Fruit fly (Drosophila melanogaster) whole organism, prepupa: ENCODE data around the gene CG6163.

Experiments
- Blimp-1 ChIP-seq: fragments of 200-800 bp; sonication (Bioruptor generic); optimal IDR thresholded peaks from 3 replicates; lab custom pipeline; 2017; ENCODE audit warnings: missing biosample characterization, missing genetic modification characterization, mild to moderate bottlenecking, moderate library complexity, missing genetic modification reagents
- CG10631 ChIP-seq: fragments of 200-800 bp; sonication (Bioruptor generic); optimal IDR thresholded peaks from 2 replicates; lab custom pipeline; 2016; ENCODE audit warnings: missing biosample characterization, missing genetic modification characterization
- CG10669 ChIP-seq: fragments of 200-800 bp; sonication (Bioruptor generic); optimal IDR thresholded peaks from 3 replicates; lab custom pipeline; 2018; ENCODE audit warnings: missing biosample characterization, mild to moderate bottlenecking, missing genetic modification characterization, moderate library complexity
- CG11762 ChIP-seq: fragments of 200-800 bp; sonication (Bioruptor generic); optimal IDR thresholded peaks from 3 replicates; lab custom pipeline; 2016; ENCODE audit warnings: missing biosample characterization, missing genetic modification characterization; ENCODE audit not compliant: insufficient read depth
- CG1621 ChIP-seq: fragments of 200-800 bp; sonication (Bioruptor generic); optimal IDR thresholded peaks from 3 replicates; lab custom pipeline; 2018; ENCODE audit warnings: missing biosample characterization, mild to moderate bottlenecking, missing genetic modification characterization
- CG16779 ChIP-seq: fragments of 200-800 bp; sonication (Bioruptor generic); optimal IDR thresholded peaks from 3 replicates; lab custom pipeline; 2017; ENCODE audit warnings: missing biosample characterization, mild to moderate bottlenecking, missing genetic modification characterization
- CG3032 ChIP-seq: fragments of 200-800 bp; optimal IDR thresholded peaks from 2 replicates; lab custom pipeline; 2019; ENCODE audit warnings: missing biosample characterization, mild to moderate bottlenecking, missing genetic modification characterization, moderate library complexity
- CG31627 ChIP-seq: fragments of 200-800 bp; sonication (Bioruptor generic); optimal IDR thresholded peaks from 3 replicates; lab custom pipeline; 2016; ENCODE audit warnings: missing biosample characterization, missing genetic modification characterization
- CG32006 ChIP-seq: fragments of 200-800 bp; sonication (Bioruptor generic); optimal IDR thresholded peaks from 3 replicates; lab custom pipeline; 2017; ENCODE audit warnings: missing biosample characterization, mild to moderate bottlenecking, missing genetic modification characterization
- CG3919 ChIP-seq: fragments of 200-800 bp; sonication (Bioruptor generic); optimal IDR thresholded peaks from 3 replicates; lab custom pipeline; 2016; ENCODE audit warnings: missing biosample characterization, missing genetic modification characterization
- CG4318 ChIP-seq: fragments of 200-800 bp; sonication (Bioruptor generic); optimal IDR thresholded peaks from 3 replicates; lab custom pipeline; 2017; ENCODE audit warnings: missing biosample characterization, mild to moderate bottlenecking, missing genetic modification characterization
- CG6163 ChIP-seq: fragments of 200-800 bp; sonication (Bioruptor generic); IDR thresholded peaks from 3 replicates; pipeline ENCODE4 v1.3.6; 2022; ENCODE audit warnings: missing biosample characterization, missing genetic modification characterization
- CG6276 ChIP-seq: fragments of 200-800 bp; sonication (Bioruptor generic); optimal IDR thresholded peaks from 2 replicates; lab custom pipeline; 2017; ENCODE audit warnings: missing biosample characterization, mild to moderate bottlenecking, missing genetic modification characterization
- CG6808 ChIP-seq: fragments of 200-800 bp; sonication (Bioruptor generic); optimal IDR thresholded peaks from 3 replicates; lab custom pipeline; 2017; ENCODE audit warnings: missing biosample characterization, missing genetic modification characterization, mild to moderate bottlenecking, moderate library complexity, missing genetic modification reagents
- CG6854 ChIP-seq: fragments of 200-800 bp; sonication (Bioruptor generic); optimal IDR thresholded peaks from 2 replicates; lab custom pipeline; 2017; ENCODE audit warnings: missing biosample characterization, mild to moderate bottlenecking, missing genetic modification characterization
- CG7368 ChIP-seq: fragments of 200-800 bp; sonication (Bioruptor generic); optimal IDR thresholded peaks from 3 replicates; lab custom pipeline; 2016; ENCODE audit warnings: missing biosample characterization, missing genetic modification characterization
- CG8119 ChIP-seq: fragments of 200-800 bp; sonication (Bioruptor generic); IDR thresholded peaks from 3 replicates; pipeline ENCODE4 v1.3.6; 2022; ENCODE audit warnings: missing biosample characterization, missing genetic modification characterization
- CG8319 ChIP-seq: fragments of 200-800 bp; sonication (Bioruptor generic); optimal IDR thresholded peaks from 3 replicates; lab custom pipeline; 2016; ENCODE audit warnings: missing biosample characterization, missing genetic modification characterization
- Eip75B ChIP-seq: fragments of 200-800 bp; sonication (Bioruptor generic); optimal IDR thresholded peaks from 3 replicates; lab custom pipeline; 2016; ENCODE audit warnings: missing biosample characterization, missing genetic modification characterization
- Eip93F ChIP-seq: fragments of 200-800 bp; sonication (Bioruptor generic); optimal IDR thresholded peaks from 2 replicates; lab custom pipeline; 2016; ENCODE audit warnings: missing biosample characterization, mild to moderate bottlenecking, missing genetic modification characterization
- Ets21C ChIP-seq: fragments of 200-800 bp; sonication (Bioruptor generic); optimal IDR thresholded peaks from 3 replicates; lab custom pipeline; 2016; ENCODE audit warnings: missing biosample characterization, missing genetic modification characterization
- Ets96B ChIP-seq: fragments of 200-800 bp; optimal IDR thresholded peaks from 2 replicates; lab custom pipeline; 2019; ENCODE audit warnings: missing biosample characterization, mild to moderate bottlenecking, missing genetic modification characterization, moderate library complexity
- Gug ChIP-seq: fragments of 200-800 bp; sonication (Bioruptor generic); IDR thresholded peaks from 2 replicates; pipeline ENCODE4 v1.3.6; 2022; ENCODE audit warnings: missing biosample characterization, missing genetic modification characterization
- Hr38 ChIP-seq: sonication (Bioruptor generic); optimal IDR thresholded peaks from 2 replicates; lab custom pipeline; 2016; ENCODE audit warnings: missing biosample characterization, missing genetic modification characterization
- Hr39 ChIP-seq: fragments of 200-800 bp; sonication (Bioruptor generic); optimal IDR thresholded peaks from 2 replicates; lab custom pipeline; 2016; ENCODE audit warnings: missing biosample characterization, missing genetic modification characterization
- Hr4 ChIP-seq: fragments of 200-800 bp; sonication (Bioruptor generic); optimal IDR thresholded peaks from 3 replicates; lab custom pipeline; 2016; ENCODE audit warnings: missing biosample characterization, missing genetic modification characterization
- Smox ChIP-seq: fragments of 200-800 bp; sonication (Bioruptor generic); optimal IDR thresholded peaks from 3 replicates; lab custom pipeline; 2016; ENCODE audit warnings: missing biosample characterization, missing genetic modification characterization
- Sox14 ChIP-seq: fragments of 200-800 bp; sonication (Bioruptor generic); optimal IDR thresholded peaks from 3 replicates; lab custom pipeline; 2016; ENCODE audit warnings: missing biosample characterization, missing genetic modification characterization
- acj6 ChIP-seq: fragments of 200-800 bp; sonication (Bioruptor generic); optimal IDR thresholded peaks from 3 replicates; lab custom pipeline; 2016; ENCODE audit warnings: missing biosample characterization, missing genetic modification characterization
- cyc ChIP-seq: fragments of 200-800 bp; sonication (Bioruptor generic); optimal IDR thresholded peaks from 3 replicates; lab custom pipeline; 2016; ENCODE audit warnings: missing biosample characterization, missing genetic modification characterization
- dac ChIP-seq: fragments of 200-800 bp; sonication (Bioruptor generic); optimal IDR thresholded peaks from 2 replicates; lab custom pipeline; 2017; ENCODE audit warnings: missing biosample characterization, mild to moderate bottlenecking, missing genetic modification characterization
- fd59A ChIP-seq: fragments of 200-800 bp; sonication (Bioruptor generic); optimal IDR thresholded peaks from 2 replicates; lab custom pipeline; 2017; ENCODE audit warnings: missing biosample characterization, mild to moderate bottlenecking, missing genetic modification characterization, missing genetic modification reagents
- fd85E ChIP-seq: fragments of 200-800 bp; sonication (Bioruptor generic); optimal IDR thresholded peaks from 3 replicates; lab custom pipeline; 2016; ENCODE audit warnings: missing biosample characterization, missing genetic modification characterization
- fkh ChIP-seq: fragments of 200-800 bp; sonication (Bioruptor generic); optimal IDR thresholded peaks from 3 replicates; lab custom pipeline; 2017; ENCODE audit warnings: missing biosample characterization, mild to moderate bottlenecking, missing genetic modification characterization, moderate library complexity
- lz ChIP-seq: fragments of 200-800 bp; sonication (Bioruptor generic); optimal IDR thresholded peaks from 3 replicates; lab custom pipeline; 2016; ENCODE audit warnings: missing biosample characterization, missing genetic modification characterization
- net ChIP-seq: fragments of 200-800 bp; sonication (Bioruptor generic); optimal IDR thresholded peaks from 3 replicates; lab custom pipeline; 2016; ENCODE audit warnings: missing biosample characterization, missing genetic modification characterization
- pdm3 ChIP-seq: fragments of 200-800 bp; sonication (Bioruptor generic); optimal IDR thresholded peaks from 3 replicates; lab custom pipeline; 2016; ENCODE audit warnings: missing biosample characterization, missing genetic modification characterization
- salr ChIP-seq, 2 experiments: fragments of 200-800 bp; sonication (Bioruptor generic); optimal IDR thresholded peaks; 3 replicates each; lab custom pipeline; 2016 to 2018; ENCODE audit warnings: missing biosample characterization in 2 of 2, missing genetic modification characterization in 2 of 2, mild to moderate bottlenecking in 1 of 2
- spab ChIP-seq: fragments of 200-800 bp; sonication (Bioruptor generic); optimal IDR thresholded peaks from 2 replicates; lab custom pipeline; 2017; ENCODE audit warnings: missing biosample characterization, mild to moderate bottlenecking, missing genetic modification characterization, missing genetic modification reagents
- svp ChIP-seq: fragments of 200-800 bp; sonication (Bioruptor generic); peaks from one replicate; lab custom pipeline; 2016; ENCODE audit warnings: missing biosample characterization, missing genetic modification characterization
- vri ChIP-seq: fragments of 200-800 bp; sonication (Bioruptor generic); optimal IDR thresholded peaks from 3 replicates; lab custom pipeline; 2016; ENCODE audit warnings: missing biosample characterization, mild to moderate bottlenecking, missing genetic modification characterization

CG6163 gene

DNA sequence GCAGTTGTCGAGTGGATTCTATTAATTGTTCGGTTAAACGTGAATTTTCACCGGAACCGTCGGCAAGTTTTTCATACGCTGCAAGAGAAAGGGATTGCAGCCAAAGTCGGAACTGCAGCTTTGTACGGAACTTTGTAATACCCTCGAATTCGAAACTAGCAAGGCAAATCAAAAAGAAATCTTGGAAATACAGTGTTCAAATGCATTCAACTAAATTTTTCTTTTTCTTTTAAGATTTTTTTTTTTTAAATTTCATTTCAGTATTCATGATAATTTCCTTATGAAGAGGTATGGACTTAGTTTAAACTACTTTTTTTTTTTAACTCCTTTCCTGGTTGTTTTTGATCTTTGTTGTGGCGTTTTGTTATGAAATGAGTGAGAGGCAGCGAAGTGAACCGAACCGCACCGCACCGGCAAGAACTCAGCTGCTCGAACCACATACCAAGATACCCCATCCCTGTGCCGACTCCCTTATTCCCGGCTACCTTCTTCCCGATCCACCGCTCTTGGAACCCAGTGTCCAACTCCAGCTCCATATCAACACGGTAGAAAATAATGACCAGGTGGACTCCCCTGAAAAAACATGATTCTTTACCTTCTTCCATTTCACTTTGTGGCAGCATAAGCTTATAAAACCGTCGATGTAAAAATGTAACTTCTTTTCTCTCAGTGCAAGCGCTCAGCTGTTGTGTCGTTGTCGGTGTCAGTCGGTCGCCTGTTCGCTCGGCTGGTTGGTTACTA, 15.2 kb upstream of the CG6163 start (continued):
- peak; percentile 57 to 73 for TF ChIP-seq salr (GFP tag; optimal IDR thresholded peaks at IDR 0.05; lab: Kevin White, UChicago)
- TF ChIP-seq CG8319 (GFP tag; lab: Kevin White, UChicago) = peak; percentile 65
- peak; percentile 41 for TF ChIP-seq CG6276 (GFP tag; lab: Kevin White, UChicago)
- peak; percentile 82 for TF ChIP-seq Hr39 (GFP tag; lab: Kevin White, UChicago)
- TF ChIP-seq pdm3 (GFP tag; lab: Kevin White, UChicago) = peak; percentile 82
- TF ChIP-seq CG11762 = peak; percentile 50
- TF ChIP-seq CG4318 (GFP tag; lab: Kevin White, UChicago) = peak; percentile 46
- peak; percentile 84 for TF ChIP-seq CG6854 (GFP tag; lab: Kevin White, UChicago)
- TF ChIP-seq Ets21C (GFP tag; lab: Kevin White, UChicago) = peak; percentile 56
- TF ChIP-seq Gug (GFP tag; lab: Robert Waterston, UW) = peak; percentile 56
- peak; percentile 81 for TF ChIP-seq CG6808 (GFP tag; lab: Kevin White, UChicago)
- peak; percentile 91 for TF ChIP-seq Eip75B (GFP tag; lab: Kevin White, UChicago)
- TF ChIP-seq Eip93F (GFP tag; lab: Kevin White, UChicago) = peak; percentile 25
- no peak for TF ChIP-seq Hr38 (GFP tag; lab: Kevin White, UChicago)
- TF ChIP-seq fd59A (GFP tag; lab: Kevin White, UChicago) = peak; percentile 73
- TF ChIP-seq CG10669 (GFP tag; lab: Kevin White, UChicago) = peak; percentile 82
- peak; percentile 85 for TF ChIP-seq Sox14 (GFP tag; lab: Kevin White, UChicago)
- peak; percentile 59 for TF ChIP-seq CG32006 (GFP tag; lab: Kevin White, UChicago)
- TF ChIP-seq CG3919 (GFP tag; lab: Kevin White, UChicago) = peak; percentile 89
- peak; percentile 56 for TF ChIP-seq fd85E (GFP tag; lab: Kevin White, UChicago)

DNA sequence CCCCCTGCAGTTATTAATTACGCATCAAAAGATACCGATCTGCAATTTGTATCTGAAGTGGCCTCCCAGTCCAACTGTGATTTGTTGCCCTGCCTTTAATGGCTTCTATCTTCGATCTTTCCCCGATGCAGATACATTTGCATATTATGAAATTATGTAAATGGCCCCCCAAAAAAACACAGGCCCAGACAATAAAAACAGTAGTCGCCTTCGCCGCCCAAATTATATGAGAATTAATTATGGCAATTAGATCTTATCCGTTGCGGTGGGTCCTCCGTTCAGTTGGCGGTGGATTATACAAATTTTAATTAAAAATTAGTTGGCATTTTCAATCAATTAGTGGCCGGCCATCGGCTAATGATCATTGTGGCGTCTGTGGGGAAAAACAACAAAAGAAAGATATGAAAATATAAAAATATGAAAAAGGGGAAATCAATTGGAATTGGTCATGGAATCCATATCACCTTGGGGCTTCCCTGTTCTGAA, 13.8 kb upstream of the CG6163 start:
- TF ChIP-seq CG10631 (GFP tag; lab: Kevin White, UChicago) (no peak), acj6 (GFP tag; lab: Kevin White, UChicago) (no peak), CG7368 (GFP tag; lab: Kevin White, UChicago) (no peak), svp (GFP tag; lab: Kevin White, UChicago) (peak; percentile 12)
- TF ChIP-seq, all 60 proteins: peak for 1

DNA sequence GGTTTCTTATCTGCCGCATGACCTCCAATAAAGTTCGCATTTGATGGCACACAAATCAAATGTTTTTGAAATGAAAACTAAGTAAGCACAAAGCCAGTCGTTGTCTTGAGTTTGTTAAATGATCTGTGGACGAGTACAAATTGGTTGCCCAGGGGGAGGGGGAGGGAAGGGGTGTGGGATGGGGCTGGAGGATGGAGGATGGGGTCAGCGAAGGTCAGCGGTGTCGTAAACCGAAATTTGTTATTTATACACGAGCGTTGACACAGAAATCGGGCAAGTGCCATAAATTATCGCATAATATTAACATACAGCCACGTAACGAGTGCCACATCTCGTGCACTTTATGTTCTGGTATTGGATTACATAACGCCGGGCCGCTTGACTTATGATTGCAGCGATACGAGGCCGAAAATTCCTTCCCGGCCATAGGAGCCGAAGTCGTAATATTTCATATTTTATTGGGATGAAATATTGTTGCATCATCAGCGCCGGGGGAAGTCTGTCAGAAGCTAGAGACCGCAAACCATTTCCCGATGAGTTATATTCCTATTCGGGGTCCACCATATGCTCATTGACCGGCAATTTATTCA, 11.6 kb upstream of the CG6163 start:
- no peak for TF ChIP-seq spab
- TF ChIP-seq Smox (GFP tag; lab: Kevin White, UChicago) = no peak
- TF ChIP-seq fkh (GFP tag; lab: Kevin White, UChicago) = peak; percentile 19

DNA sequence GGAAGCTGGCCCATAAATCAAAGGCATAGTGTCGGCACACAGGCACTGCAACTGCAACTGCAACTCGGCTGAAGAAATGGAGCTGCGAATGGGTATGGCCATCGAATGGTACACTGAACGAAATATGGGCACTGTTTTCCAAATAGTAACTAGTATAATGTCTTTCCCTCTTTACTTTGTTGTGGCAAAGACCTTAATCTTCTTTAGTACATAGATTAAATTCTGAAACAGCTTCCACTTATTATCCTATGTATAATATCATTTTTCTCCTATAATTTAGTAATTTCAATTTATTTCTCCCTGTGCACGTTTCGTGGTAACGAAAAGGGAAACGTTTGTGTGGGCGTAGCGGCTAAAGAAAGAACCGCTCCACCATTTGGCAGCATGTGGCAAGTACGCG, 10.6 kb upstream of the CG6163 start:
- TF ChIP-seq acj6 (GFP tag; lab: Kevin White, UChicago) (peak; percentile 66), vri (peak; percentile 36), cyc (GFP tag; lab: Kevin White, UChicago) (peak; percentile 49), CG8119 (GFP tag; lab: Robert Waterston, UW) (peak; percentile 72), Hr4 (peak; percentile 64), lz (peak; percentile 53), CG4318 (GFP tag; lab: Kevin White, UChicago) (peak; percentile 47), CG1621 (peak; percentile 48), CG6163 (peak; percentile 80), fd85E (GFP tag; lab: Kevin White, UChicago) (no peak), dac (GFP tag; lab: Kevin White, UChicago) (peak; percentile 36), Sox14 (GFP tag; lab: Kevin White, UChicago) (peak; percentile 72), CG6808 (GFP tag; lab: Kevin White, UChicago) (peak; percentile 55), CG31627 (GFP tag; lab: Kevin White, UChicago) (peak; percentile 55), CG6276 (GFP tag; lab: Kevin White, UChicago) (peak; percentile 62), Ets96B (tag; lab: Kevin White, UChicago) (peak; percentile 69), CG6854 (GFP tag; lab: Kevin White, UChicago) (peak; percentile 43), Eip93F (GFP tag; lab: Kevin White, UChicago) (no peak), CG16779 (tag; lab: Kevin White, UChicago) (peak; percentile 47), Hr39 (GFP tag; lab: Kevin White, UChicago) (peak; percentile 48), fd59A (GFP tag; lab: Kevin White, UChicago) (peak; percentile 34), CG3032 (tag; lab: Kevin White, UChicago) (peak; percentile 46), Blimp-1 (GFP tag; lab: Kevin White, UChicago) (no peak), CG32006 (GFP tag; lab: Kevin White, UChicago) (peak; percentile 81), spab (peak; percentile 38), net (GFP tag; lab: Kevin White, UChicago) (peak; percentile 62)
